Worm (Caenorhabditis elegans) whole organism, L3 larva: ENCODE data around the gene Y57G11C.28.

Source experiments
- R02D3.7 ChIP-seq: fragments of 150-350 bp; optimal IDR thresholded peaks from 2 replicates; lab custom pipeline; 2014; ENCODE audit warnings: missing biosample characterization, missing genetic modification characterization
- elt-3 ChIP-seq, 3 experiments: fragments of 150-350 bp in 1 of 3; sonication (generic microtip) in 2 of 3; optimal IDR thresholded peaks; 2 replicates in 2 of 3; 4 replicates in 1 of 3; lab custom pipeline; 2014 to 2017; ENCODE audit warnings: missing biosample characterization in 3 of 3, missing genetic modification characterization in 3 of 3
- lin-39 ChIP-seq: fragments of 150-350 bp; optimal IDR thresholded peaks from 2 replicates; lab custom pipeline; 2018; ENCODE audit warnings: missing biosample characterization, missing genetic modification reagents, missing genetic modification characterization
- nhr-23 ChIP-seq: fragments of 150-350 bp; optimal IDR thresholded peaks from 2 replicates; lab custom pipeline; 2014; ENCODE audit warnings: missing biosample characterization, missing genetic modification reagents, missing genetic modification characterization
- nhr-67 ChIP-seq: fragments of 150-350 bp; optimal IDR thresholded peaks from 2 replicates; lab custom pipeline; 2014; ENCODE audit warnings: missing biosample characterization, missing genetic modification characterization

DNA sequence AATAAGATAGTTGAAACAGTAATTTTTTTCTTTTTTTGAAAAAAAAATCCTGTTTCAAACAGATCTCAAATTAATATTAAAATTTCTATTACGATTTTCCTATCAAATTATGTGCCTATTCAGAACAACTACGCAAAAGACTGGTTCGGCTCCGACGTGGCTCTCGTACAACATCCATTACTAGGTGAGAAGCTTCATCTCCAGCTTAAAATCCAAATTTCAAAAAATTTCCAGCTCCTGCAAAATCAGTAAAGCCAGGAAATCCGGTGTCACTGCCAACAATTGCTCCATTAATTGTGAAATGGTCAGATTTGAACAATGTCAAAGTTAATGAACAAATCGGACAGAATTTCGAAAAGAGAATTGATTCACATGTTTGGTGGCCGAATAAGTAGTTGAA is 24.3 kb downstream of the Y57G11C.28 start:
- TF ChIP-seq lin-39 (tag; lab: Kevin White, UChicago) (no peak), nhr-23 (tag; lab: Kevin White, UChicago) (no peak), elt-3 (tag; optimal IDR thresholded peaks at IDR 0.05; lab: Kevin White, UChicago) (no peak), R02D3.7 (tag; lab: Kevin White, UChicago) (no peak), nhr-67 (no peak)
